Worm (Caenorhabditis elegans): ENCODE results near the gene T01C8.2.

- no peak for TF ChIP-seq ama-1 (optimal IDR thresholded peaks at IDR 0.05)
- no peak for TF ChIP-seq ceh-2 (tag; optimal IDR thresholded peaks at IDR 0.05)
- no peak for TF ChIP-seq dmd-4 (tag; optimal IDR thresholded peaks at IDR 0.05; ENCODE audit: borderline replicate concordance)
- no peak for TF ChIP-seq fkh-10 (GFP tag; optimal IDR thresholded peaks at IDR 0.05)
- no peak for TF ChIP-seq ceh-6 (GFP tag; optimal IDR thresholded peaks at IDR 0.05)
- no peak for TF ChIP-seq pat-9 (tag; optimal IDR thresholded peaks at IDR 0.05)
- no peak for TF ChIP-seq ceh-22 (tag; optimal IDR thresholded peaks at IDR 0.05)
Observed at ce11 chrX:16754474-16754873, 31.8 kb upstream of the T01C8.2 start, which contains the start of gene C10E2.5.

Data from whole organism, late embryonic.